Fruit fly (Drosophila melanogaster) whole organism, wandering third instar larva: ENCODE data around the gene Cys.

Experiments used
- Myc ChIP-seq: fragments of >200 bp; optimal IDR thresholded peaks from 2 replicates; lab custom pipeline; 2017
- usp ChIP-seq: fragments of >200 bp; optimal IDR thresholded peaks from 2 replicates; lab custom pipeline; 2017; ENCODE audit warnings: missing biosample characterization, missing genetic modification characterization

DNA sequence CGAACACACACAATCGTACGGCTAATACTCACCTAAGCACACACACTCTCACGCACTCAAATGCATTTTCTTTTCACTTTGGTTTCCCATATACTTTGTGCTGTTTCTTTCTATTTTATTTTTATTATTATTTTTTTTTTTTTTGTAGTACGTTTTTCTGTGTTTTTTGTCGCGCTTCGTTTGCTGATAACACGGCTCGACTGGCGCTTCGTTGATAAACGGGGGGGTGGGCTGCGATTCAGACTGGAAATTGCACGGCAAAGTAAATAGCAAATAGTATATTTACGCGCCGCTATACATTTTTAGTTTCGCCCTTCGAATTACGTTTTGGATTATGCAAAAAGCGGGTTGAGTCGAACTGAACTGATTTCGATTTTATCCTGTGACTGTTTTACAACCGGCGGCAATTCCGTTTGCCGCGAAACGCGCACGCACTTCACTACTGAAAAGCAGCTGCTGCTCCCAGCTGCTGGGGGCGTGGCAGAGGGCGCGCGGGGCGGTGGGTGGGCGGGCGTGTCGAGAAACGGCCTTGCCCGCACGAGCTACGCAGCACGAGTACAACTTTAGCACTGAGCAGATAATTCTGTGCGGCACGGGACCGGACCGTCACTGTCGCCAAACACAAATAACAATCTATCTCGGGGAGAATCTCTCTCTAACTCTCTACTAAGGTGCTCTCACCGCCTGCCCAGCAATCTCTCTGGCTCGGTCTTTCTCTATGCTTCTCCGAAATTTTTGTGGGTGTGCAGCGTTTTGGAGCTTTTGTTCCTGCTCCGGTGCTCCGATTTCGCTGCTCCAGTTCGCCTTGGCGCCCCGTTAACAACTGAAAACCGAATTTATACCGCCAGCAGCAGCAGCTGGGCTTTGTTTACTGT lies 11.7 kb downstream of the Cys start, which contains the start of gene Pde6:
- TF ChIP-seq Myc (no peak), usp (GFP tag; lab: Kevin White, UChicago) (no peak)
